Worm (Caenorhabditis elegans): ENCODE measurements around the gene ilys-4.

ce11 chrIV:7906643-7907042 lies 9.3 kb upstream of the ilys-4 start:
- TF ChIP-seq unc-62 (GFP tag; optimal IDR thresholded peaks at IDR 0.05) (no peak), nhr-12 (tag; optimal IDR thresholded peaks at IDR 0.05) (no peak), fos-1 (tag; optimal IDR thresholded peaks at IDR 0.05) (no peak), nhr-28 (tag; optimal IDR thresholded peaks at IDR 0.05) (no peak), elt-3 (tag; optimal IDR thresholded peaks at IDR 0.05) (no peak), fkh-10 (GFP tag; optimal IDR thresholded peaks at IDR 0.05) (no peak), elt-1 (tag; optimal IDR thresholded peaks at IDR 0.05) (no peak), ceh-9 (tag; optimal IDR thresholded peaks at IDR 0.05) (no peak), egl-27 (tag; optimal IDR thresholded peaks at IDR 0.05) (no peak), nhr-77 (tag; optimal IDR thresholded peaks at IDR 0.05) (no peak), nhr-11 (tag; optimal IDR thresholded peaks at IDR 0.05) (no peak), snpc-4 (tag; optimal IDR thresholded peaks at IDR 0.05) (no peak)

Data from whole organism, L3 larva.